Worm (Caenorhabditis elegans) whole organism, mixed stage, embryonic: ENCODE results near the gene srw-86.

Source experiments
- lsy-2 ChIP-seq: fragments of 150-350 bp; optimal IDR thresholded peaks from 2 replicates; lab custom pipeline; 2014; ENCODE audit warnings: missing biosample characterization, missing genetic modification characterization
- mep-1 ChIP-seq: fragments of 150-350 bp; optimal IDR thresholded peaks from 2 replicates; lab custom pipeline; 2017; ENCODE audit warnings: missing biosample characterization, missing genetic modification reagents, missing genetic modification characterization, inconsistent platforms
- sem-2 ChIP-seq: fragments of 200-800 bp; sonication (Bioruptor generic); optimal IDR thresholded peaks from 2 replicates; lab custom pipeline; 2018; ENCODE audit warnings: mild to moderate bottlenecking, missing genetic modification characterization, missing compliant biosample characterization
- unc-120 ChIP-seq: sonication (generic microtip); optimal IDR thresholded peaks from 2 replicates; lab custom pipeline; 2017; ENCODE audit warnings: missing genetic modification characterization, missing compliant biosample characterization; ENCODE audit not compliant: poor library complexity, severe bottlenecking
- unc-62 ChIP-seq: fragments of 150-350 bp; optimal IDR thresholded peaks from 2 replicates; lab custom pipeline; 2014; ENCODE audit warnings: missing biosample characterization, missing genetic modification reagents, missing genetic modification characterization
- ztf-11 ChIP-seq: fragments of 150-350 bp; optimal IDR thresholded peaks from 2 replicates; lab custom pipeline; 2014; ENCODE audit warnings: missing biosample characterization, missing genetic modification characterization

ce11 chrV:19391242-19391641 lies 9.3 kb downstream of the srw-86 start:
- TF ChIP-seq unc-120 (tag; lab: Kevin White, UChicago) (no peak), unc-62 (GFP tag; lab: Kevin White, UChicago) (no peak), sem-2 (GFP tag; lab: Kevin White, UChicago) (no peak), mep-1 (tag; lab: Kevin White, UChicago) (peak; percentile 18), ztf-11 (no peak), lsy-2 (tag; lab: Kevin White, UChicago) (no peak)
